Worm (Caenorhabditis elegans) whole organism, L2 larva: Measurements from ENCODE around the gene C01G12.3.
A peak's percentile ranks its signal among the peaks of the same experiment; 100 is the strongest.

ENCODE experiments used
- C34F6.9 ChIP-seq: fragments of 150-350 bp; optimal IDR thresholded peaks from 2 replicates; lab custom pipeline; 2014; ENCODE audit warnings: missing biosample characterization, missing genetic modification characterization
- F13H6.1 ChIP-seq: sonication (generic microtip); optimal IDR thresholded peaks from 2 replicates; lab custom pipeline; 2016; ENCODE audit warnings: missing genetic modification characterization, missing compliant biosample characterization
- R02D3.7 ChIP-seq: fragments of 150-350 bp; optimal IDR thresholded peaks from 2 replicates; lab custom pipeline; 2014; ENCODE audit warnings: missing biosample characterization, missing genetic modification characterization
- ama-1 ChIP-seq: fragments of 150-350 bp; optimal IDR thresholded peaks from 2 replicates; lab custom pipeline; 2018; ENCODE audit warnings: inconsistent platforms
- blmp-1 ChIP-seq: sonication (generic microtip); optimal IDR thresholded peaks from 2 replicates; lab custom pipeline; 2017; ENCODE audit warnings: missing genetic modification characterization, mild to moderate bottlenecking, missing compliant biosample characterization, antibody characterized with exemption, moderate library complexity; ENCODE audit not compliant: insufficient read depth
- ceh-82 ChIP-seq: fragments of 150-350 bp; optimal IDR thresholded peaks from 2 replicates; lab custom pipeline; 2014; ENCODE audit warnings: missing biosample characterization, missing genetic modification characterization
- crh-2 ChIP-seq: sonication (generic microtip); optimal IDR thresholded peaks from 2 replicates; lab custom pipeline; 2017; ENCODE audit warnings: missing biosample characterization, missing genetic modification characterization
- egl-27 ChIP-seq: sonication (generic microtip); optimal IDR thresholded peaks from 3 replicates; lab custom pipeline; 2017; ENCODE audit warnings: missing biosample characterization, missing genetic modification reagents, missing genetic modification characterization
- elt-3 ChIP-seq: sonication (generic microtip); optimal IDR thresholded peaks from 2 replicates; lab custom pipeline; 2017; ENCODE audit warnings: missing biosample characterization, missing genetic modification characterization
- fos-1 ChIP-seq: fragments of 150-350 bp; optimal IDR thresholded peaks from 2 replicates; lab custom pipeline; 2014; ENCODE audit warnings: missing biosample characterization, missing genetic modification characterization
- gmeb-1 ChIP-seq: fragments of 150-350 bp; optimal IDR thresholded peaks from 2 replicates; lab custom pipeline; 2014; ENCODE audit warnings: missing biosample characterization, missing genetic modification characterization
- lin-11 ChIP-seq: fragments of 150-350 bp; sonication (generic microtip); optimal IDR thresholded peaks from 2 replicates; lab custom pipeline; 2014; ENCODE audit warnings: missing biosample characterization, missing genetic modification characterization, inconsistent platforms, mixed read lengths
- lin-13 ChIP-seq: fragments of 150-350 bp; optimal IDR thresholded peaks from 2 replicates; lab custom pipeline; 2014; ENCODE audit warnings: missing biosample characterization, missing genetic modification reagents, missing genetic modification characterization
- lin-39 ChIP-seq: fragments of 150-350 bp; optimal IDR thresholded peaks from 2 replicates; lab custom pipeline; 2014; ENCODE audit warnings: missing biosample characterization, missing genetic modification reagents, missing genetic modification characterization
- lsy-2 ChIP-seq, 2 experiments: fragments of 150-350 bp in 1 of 2; sonication (generic microtip) in 1 of 2; optimal IDR thresholded peaks; 2 replicates each; lab custom pipeline; 2014 to 2017; ENCODE audit warnings: missing biosample characterization in 2 of 2, missing genetic modification characterization in 2 of 2
- mab-5 ChIP-seq: fragments of 150-350 bp; optimal IDR thresholded peaks from 2 replicates; lab custom pipeline; 2014; ENCODE audit warnings: missing biosample characterization, missing genetic modification characterization
- mdl-1 ChIP-seq, 2 experiments: fragments of 150-350 bp in 1 of 2; sonication (generic microtip) in 1 of 2; optimal IDR thresholded peaks; 2 replicates each; lab custom pipeline; 2017; ENCODE audit warnings: missing biosample characterization in 2 of 2, missing genetic modification characterization in 2 of 2
- nhr-10 ChIP-seq: sonication (generic microtip); optimal IDR thresholded peaks from 2 replicates; lab custom pipeline; 2017; ENCODE audit warnings: missing biosample characterization, missing genetic modification characterization
- nhr-11 ChIP-seq: fragments of 150-350 bp; optimal IDR thresholded peaks from 2 replicates; lab custom pipeline; 2014; ENCODE audit warnings: missing biosample characterization, missing genetic modification characterization
- nhr-129 ChIP-seq: fragments of 150-350 bp; optimal IDR thresholded peaks from 2 replicates; lab custom pipeline; 2014; ENCODE audit warnings: missing biosample characterization, missing genetic modification characterization
- nhr-21 ChIP-seq: fragments of 150-350 bp; optimal IDR thresholded peaks from 2 replicates; lab custom pipeline; 2014; ENCODE audit warnings: missing biosample characterization, missing genetic modification characterization
- nhr-23 ChIP-seq: fragments of 150-350 bp; optimal IDR thresholded peaks from 2 replicates; lab custom pipeline; 2014; ENCODE audit warnings: missing biosample characterization, missing genetic modification reagents, missing genetic modification characterization
- nhr-25 ChIP-seq: fragments of 150-350 bp; sonication (generic microtip); optimal IDR thresholded peaks from 3 replicates; lab custom pipeline; 2014; ENCODE audit warnings: missing biosample characterization, missing genetic modification characterization
- nhr-6 ChIP-seq: fragments of 150-350 bp; optimal IDR thresholded peaks from 2 replicates; lab custom pipeline; 2014; ENCODE audit warnings: missing biosample characterization, missing genetic modification characterization
- sem-4 ChIP-seq: fragments of 150-350 bp; optimal IDR thresholded peaks from 2 replicates; lab custom pipeline; 2014; ENCODE audit warnings: missing biosample characterization, missing genetic modification reagents, missing genetic modification characterization
- sma-3 ChIP-seq: sonication (generic microtip); optimal IDR thresholded peaks from 2 replicates; lab custom pipeline; 2016; ENCODE audit warnings: missing genetic modification reagents, missing genetic modification characterization, missing compliant biosample characterization
- sma-9 ChIP-seq, 2 experiments: fragments of 150-350 bp in 1 of 2; sonication (generic microtip) in 1 of 2; optimal IDR thresholded peaks; 2 replicates each; lab custom pipeline; 2014 to 2016; ENCODE audit warnings: missing genetic modification characterization in 2 of 2, mild to moderate bottlenecking in 1 of 2, missing biosample characterization in 1 of 2, missing compliant biosample characterization in 1 of 2, missing genetic modification reagents in 1 of 2, moderate library complexity in 1 of 2
- snpc-4 ChIP-seq: fragments of 150-350 bp; optimal IDR thresholded peaks from 2 replicates; lab custom pipeline; 2014; ENCODE audit warnings: missing biosample characterization, missing genetic modification characterization
- unc-62 ChIP-seq: fragments of 150-350 bp; optimal IDR thresholded peaks from 2 replicates; lab custom pipeline; 2014; ENCODE audit warnings: missing biosample characterization, missing genetic modification reagents, missing genetic modification characterization
- zag-1 ChIP-seq: fragments of 150-350 bp; optimal IDR thresholded peaks from 2 replicates; lab custom pipeline; 2014; ENCODE audit warnings: missing biosample characterization, missing genetic modification characterization
- ztf-1 ChIP-seq: fragments of 200-800 bp; sonication (Bioruptor generic); conservative IDR thresholded peaks from 2 replicates; pipeline ENCODE4 v1.3.6; 2022; ENCODE audit warnings: missing genetic modification characterization, missing compliant biosample characterization
- ztf-4 ChIP-seq: fragments of 150-350 bp; optimal IDR thresholded peaks from 2 replicates; lab custom pipeline; 2014; ENCODE audit warnings: missing biosample characterization, missing genetic modification characterization

Gene C01G12.3

DNA sequence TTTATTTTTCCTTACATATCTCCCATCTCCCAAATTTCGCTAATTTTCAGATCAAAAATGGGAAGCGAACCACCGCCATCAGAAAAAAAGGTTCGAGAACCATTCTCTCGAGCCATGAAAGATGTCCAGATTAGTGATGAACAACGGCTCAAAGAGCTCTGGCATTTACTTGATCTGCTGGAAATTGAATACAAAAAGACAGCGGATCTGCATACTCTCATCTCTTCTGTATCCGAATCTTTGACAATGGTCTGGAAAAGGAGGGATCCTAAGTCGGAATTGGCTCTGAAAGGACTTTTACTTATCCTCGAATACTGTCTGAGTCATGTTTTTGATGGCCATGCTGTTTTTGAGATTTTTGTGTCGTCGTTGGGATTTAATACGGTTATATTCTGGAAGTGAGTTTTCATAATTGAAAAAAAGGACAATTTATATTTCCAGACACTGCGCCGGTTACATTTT is 18.8 kb upstream of the C01G12.3 start, which contains the start of gene tps-2:
Gene tps-2 (plus strand): TSS at position 51 of the 462 bp plus-strand sequence.
- TF ChIP-seq egl-27 (tag; lab: Kevin White, UChicago): no peak
- TF ChIP-seq ama-1 (lab: Kevin White, UChicago): peak; percentile 60

DNA sequence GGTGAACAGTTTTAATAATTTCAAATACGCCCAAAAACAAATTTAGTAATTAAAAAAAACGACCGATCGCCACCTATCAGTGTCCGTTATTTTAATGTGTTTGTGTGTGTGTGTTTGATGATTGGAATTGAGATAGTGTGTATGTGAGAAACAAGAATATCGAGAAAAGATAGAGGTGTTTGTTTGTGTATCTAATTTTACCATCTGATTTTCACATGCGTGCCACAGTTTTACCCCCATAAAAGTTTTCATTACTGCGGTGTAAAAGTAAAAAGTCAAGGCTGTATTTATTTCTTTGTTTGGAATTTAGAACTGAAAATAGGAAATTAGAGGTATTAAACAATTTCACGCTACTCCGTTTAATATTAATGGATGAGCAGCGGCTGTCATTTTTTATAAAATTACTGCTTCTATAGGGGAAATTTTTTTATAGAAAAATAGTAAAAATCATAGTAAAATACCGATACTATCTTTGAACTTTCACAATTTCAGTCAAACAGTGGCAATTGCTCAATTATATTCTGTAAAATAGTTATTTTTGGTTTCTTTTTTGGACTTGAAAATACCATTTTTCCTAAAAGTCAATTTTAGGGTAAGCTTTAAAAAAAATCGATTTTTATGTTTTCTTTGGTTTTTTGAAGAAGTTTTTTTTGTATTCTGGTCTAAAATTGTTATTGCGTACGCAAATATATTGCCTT is 18.0 kb upstream of the C01G12.3 start:
- TF ChIP-seq blmp-1 (tag; lab: Kevin White, UChicago) (peak; percentile 26), gmeb-1 (tag; lab: Kevin White, UChicago) (no peak), crh-2 (tag; lab: Kevin White, UChicago) (peak; percentile 31), nhr-25 (tag; lab: Kevin White, UChicago) (peak; percentile 27), nhr-129 (tag; lab: Kevin White, UChicago) (peak; percentile 36), lsy-2 (tag; optimal IDR thresholded peaks at IDR 0.05; lab: Kevin White, UChicago) (peak in 1 of 2 experiments; percentile 11), sma-3 (GFP tag; lab: Kevin White, UChicago) (peak; percentile 15), sma-9 (GFP tag; optimal IDR thresholded peaks at IDR 0.05; lab: Kevin White, UChicago) (peak; percentile 68), sma-9 (tag; optimal IDR thresholded peaks at IDR 0.05; lab: Kevin White, UChicago) (no peak), lin-39 (no peak), fos-1 (peak; percentile 44), ceh-82 (no peak), zag-1 (tag; lab: Kevin White, UChicago) (no peak)
- TF ChIP-seq, all 48 proteins: peak for 8

DNA sequence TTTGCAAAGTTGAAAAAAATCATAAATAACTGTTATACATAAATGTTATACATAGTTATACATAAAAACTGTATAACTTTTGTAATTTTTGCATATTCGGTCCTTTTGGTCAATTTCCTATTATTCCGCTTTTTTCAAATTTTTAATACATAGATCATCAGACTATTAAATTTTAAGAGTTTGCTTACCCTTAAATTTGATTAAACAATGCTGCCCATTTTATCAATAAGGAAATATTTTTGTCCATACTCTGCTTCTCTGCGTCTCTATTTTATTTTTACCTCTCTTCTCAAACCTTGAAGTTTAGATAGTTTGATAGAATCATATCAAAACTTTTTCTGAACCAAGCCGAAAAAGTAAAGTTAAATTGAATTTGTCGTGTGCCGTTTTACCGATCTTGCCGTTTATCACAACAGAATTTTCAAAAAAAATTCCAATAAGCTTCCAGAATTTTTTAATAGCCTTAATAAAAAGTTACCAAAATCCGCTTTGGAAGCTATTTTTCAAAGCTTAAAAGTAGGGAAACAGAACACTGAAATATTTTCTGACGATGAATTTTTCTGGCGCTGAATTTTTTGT is 17.3 kb upstream of the C01G12.3 start:
- TF ChIP-seq elt-3 (tag; lab: Kevin White, UChicago) (no peak), lin-13 (GFP tag; lab: Kevin White, UChicago) (no peak), nhr-11 (tag; lab: Kevin White, UChicago) (no peak), unc-62 (GFP tag; lab: Kevin White, UChicago) (no peak), lin-11 (tag; lab: Kevin White, UChicago) (no peak), lin-39 (no peak), lsy-2 (tag; optimal IDR thresholded peaks at IDR 0.05; lab: Kevin White, UChicago) (no peak), crh-2 (tag; lab: Kevin White, UChicago) (no peak), sma-3 (GFP tag; lab: Kevin White, UChicago) (no peak), nhr-10 (tag; lab: Kevin White, UChicago) (no peak), sem-4 (no peak), nhr-21 (tag; lab: Kevin White, UChicago) (no peak)

DNA sequence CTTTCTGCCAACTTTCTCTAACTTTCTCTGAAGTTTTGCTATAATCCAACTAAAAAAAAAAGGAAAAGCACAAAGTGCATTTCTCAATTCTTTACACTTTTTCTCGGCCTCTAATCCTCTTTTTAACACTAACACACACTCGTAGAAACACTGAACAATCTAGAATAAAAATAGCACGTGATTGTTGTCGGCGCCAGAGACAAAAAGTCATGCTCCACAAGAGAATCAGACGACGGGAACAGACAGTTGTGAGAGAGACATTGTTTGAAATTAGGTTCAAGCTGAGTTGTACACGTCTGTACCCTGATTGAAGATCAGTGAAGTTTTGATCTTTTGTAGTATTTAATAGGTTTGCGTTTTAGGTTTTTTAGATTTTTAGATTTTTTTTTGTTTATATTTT is 16.3 kb upstream of the C01G12.3 start:
- TF ChIP-seq crh-2 (tag; lab: Kevin White, UChicago): peak; percentile 81
- TF ChIP-seq sma-3 (GFP tag; lab: Kevin White, UChicago): peak; percentile 64
- TF ChIP-seq ztf-1 (GFP tag; lab: Robert Waterston, UW): no peak
- TF ChIP-seq nhr-25 (tag; lab: Kevin White, UChicago): no peak
- no peak for TF ChIP-seq R02D3.7 (tag; lab: Kevin White, UChicago)
- peak; percentile 34 for TF ChIP-seq snpc-4
- TF ChIP-seq nhr-23: no peak
- peak; percentile 76 for TF ChIP-seq F13H6.1 (tag; lab: Kevin White, UChicago)
- TF ChIP-seq nhr-21 (tag; lab: Kevin White, UChicago): no peak
- TF ChIP-seq mab-5 (tag; lab: Kevin White, UChicago): peak; percentile 20
- peak; percentile 68 for TF ChIP-seq ztf-4 (tag; lab: Kevin White, UChicago)
- peak; percentile 45 for TF ChIP-seq nhr-6 (tag; lab: Kevin White, UChicago)
- TF ChIP-seq ama-1 (lab: Kevin White, UChicago): peak; percentile 34
- TF ChIP-seq fos-1: peak; percentile 50
- TF ChIP-seq lsy-2 (tag; optimal IDR thresholded peaks at IDR 0.05; lab: Kevin White, UChicago): peak in 1 of 2 experiments; percentile 81
- TF ChIP-seq nhr-10 (tag; lab: Kevin White, UChicago): peak; percentile 7
- TF ChIP-seq lin-13 (GFP tag; lab: Kevin White, UChicago): peak; percentile 22
- peak in 1 of 2 experiments; percentile 63 for TF ChIP-seq mdl-1 (tag; optimal IDR thresholded peaks at IDR 0.05; lab: Kevin White, UChicago)
- TF ChIP-seq gmeb-1 (tag; lab: Kevin White, UChicago): peak; percentile 49
- TF ChIP-seq nhr-129 (tag; lab: Kevin White, UChicago): peak; percentile 91
- TF ChIP-seq C34F6.9: peak; percentile 78
- TF ChIP-seq sma-9 (GFP tag; optimal IDR thresholded peaks at IDR 0.05; lab: Kevin White, UChicago): peak; percentile 89
- TF ChIP-seq sma-9 (tag; optimal IDR thresholded peaks at IDR 0.05; lab: Kevin White, UChicago): no peak
